Fruit fly (Drosophila melanogaster): ENCODE data around the gene Zw10.

Gene Zw10

dm6 chrX:2581793-2582503 lies 22.0 kb upstream of the Zw10 start (continued):
- TF ChIP-seq wor (GFP tag; IDR thresholded peaks at IDR 0.05) (peak; percentile 32; the same call in 1 of the 2 replicates), NC2α (GFP tag; optimal IDR thresholded peaks at IDR 0.05) (peak; percentile 27), wdn (GFP tag; IDR thresholded peaks at IDR 0.05) (peak; percentile 71; the same call in 1 of the 2 replicates), fd96Cb (tag; optimal IDR thresholded peaks at IDR 0.05) (peak; percentile 57), zen2 (GFP tag; IDR thresholded peaks at IDR 0.05; ENCODE audit: partially characterized antibody) (no peak), CG6689 (GFP tag; IDR thresholded peaks at IDR 0.05) (peak; percentile 71), hb (GFP tag; IDR thresholded peaks at IDR 0.05; ENCODE audit: partially characterized antibody) (no peak), CG14860 (GFP tag; IDR thresholded peaks at IDR 0.05; ENCODE audit: partially characterized antibody) (no peak), CG6272 (GFP tag; IDR thresholded peaks at IDR 0.05) (peak; percentile 53; the same call in 1 of the 2 replicates), Trl (optimal IDR thresholded peaks at IDR 0.05) (no peak), Trl (GFP tag; optimal IDR thresholded peaks at IDR 0.05) (peak; percentile 73), pfk (GFP tag; optimal IDR thresholded peaks at IDR 0.05) (no peak), otp (GFP tag; IDR thresholded peaks at IDR 0.05) (peak; percentile 65; the same call in 2 of the 3 replicates), odd (GFP tag; optimal IDR thresholded peaks at IDR 0.05) (peak; percentile 22), vvl (GFP tag; IDR thresholded peaks at IDR 0.05) (peak; percentile 86), luna (GFP tag; optimal IDR thresholded peaks at IDR 0.05) (peak; percentile 57), mirr (GFP tag; optimal IDR thresholded peaks at IDR 0.05) (no peak), CG18599 (GFP tag; optimal IDR thresholded peaks at IDR 0.05) (peak; percentile 96), CG14667 (GFP tag; IDR thresholded peaks at IDR 0.05) (peak; percentile 61), Side (GFP tag; optimal IDR thresholded peaks at IDR 0.05) (peak; percentile 80), sc (optimal IDR thresholded peaks at IDR 0.05) (no peak), sc (GFP tag; optimal IDR thresholded peaks at IDR 0.05) (no peak), CkIIα-i1 (GFP tag; IDR thresholded peaks at IDR 0.05) (0 out of 2 replicates have a peak, but pooled peaks have one; percentile 32), CG4282 (GFP tag; optimal IDR thresholded peaks at IDR 0.05) (no peak), CG8290 (GFP tag; optimal IDR thresholded peaks at IDR 0.05) (no peak), CG8290 (tag; optimal IDR thresholded peaks at IDR 0.05) (peak in 1 of 2 experiments; percentile 91), Lpt (GFP tag; optimal IDR thresholded peaks at IDR 0.05) (no peak), pzg (GFP tag; optimal IDR thresholded peaks at IDR 0.05) (peak; percentile 13), p53 (GFP tag; optimal IDR thresholded peaks at IDR 0.05) (peak; percentile 45), Mad (GFP tag; optimal IDR thresholded peaks at IDR 0.05) (peak; percentile 46), pho (GFP tag; optimal IDR thresholded peaks at IDR 0.05) (peak; percentile 80), Dfd (GFP tag; optimal IDR thresholded peaks at IDR 0.05) (no peak), repo (GFP tag; optimal IDR thresholded peaks at IDR 0.05) (peak; percentile 55), CG2875 (GFP tag; optimal IDR thresholded peaks at IDR 0.05) (peak; percentile 26), sima (GFP tag; optimal IDR thresholded peaks at IDR 0.05) (no peak), CG33557 (GFP tag; optimal IDR thresholded peaks at IDR 0.05) (no peak), CG10209 (GFP tag; optimal IDR thresholded peaks at IDR 0.05) (peak; percentile 73), tll (GFP tag; optimal IDR thresholded peaks at IDR 0.05) (no peak), Camta (GFP tag; optimal IDR thresholded peaks at IDR 0.05) (peak; percentile 46), CG18764 (GFP tag; optimal IDR thresholded peaks at IDR 0.05) (peak; percentile 69), CG11247 (GFP tag; IDR thresholded peaks at IDR 0.05) (peak; percentile 54; the same call in 1 of the 2 replicates), jumu (GFP tag; optimal IDR thresholded peaks at IDR 0.05) (peak; percentile 62), Ravus (GFP tag; IDR thresholded peaks at IDR 0.05) (peak; percentile 51), Ada2b (GFP tag; IDR thresholded peaks at IDR 0.05) (peak; percentile 85), seq (GFP tag; IDR thresholded peaks at IDR 0.05) (peak; percentile 80), CG33213 (GFP tag; optimal IDR thresholded peaks at IDR 0.05) (peak; percentile 40), Adf1 (GFP tag; IDR thresholded peaks at IDR 0.05) (peak; percentile 62), CG8924 (tag; optimal IDR thresholded peaks at IDR 0.05) (peak; percentile 68), CG10267 (tag; optimal IDR thresholded peaks at IDR 0.05) (peak; percentile 52), sd (tag; optimal IDR thresholded peaks at IDR 0.05) (peak; percentile 52), cas (GFP tag; IDR thresholded peaks at IDR 0.05) (peak; percentile 62; the same call in 1 of the 2 replicates)
